Worm (Caenorhabditis elegans) whole organism, L2 larva: ENCODE results near the gene nac-3.

Experiments used
- F13H6.1 ChIP-seq: sonication (generic microtip); optimal IDR thresholded peaks from 2 replicates; lab custom pipeline; 2016; ENCODE audit warnings: missing genetic modification characterization, missing compliant biosample characterization
- Y55F3AM.14 ChIP-seq: fragments of 200-800 bp; sonication (Bioruptor generic); optimal IDR thresholded peaks from 2 replicates; lab custom pipeline; 2018; ENCODE audit warnings: mild to moderate bottlenecking, missing genetic modification characterization, missing compliant biosample characterization
- alr-1 ChIP-seq: fragments of 150-350 bp; optimal IDR thresholded peaks from 2 replicates; lab custom pipeline; 2014; ENCODE audit warnings: missing biosample characterization, missing genetic modification characterization
- aly-2 ChIP-seq: fragments of 150-350 bp; optimal IDR thresholded peaks from 2 replicates; lab custom pipeline; 2014; ENCODE audit warnings: missing biosample characterization, missing genetic modification characterization
- blmp-1 ChIP-seq: sonication (generic microtip); optimal IDR thresholded peaks from 2 replicates; lab custom pipeline; 2017; ENCODE audit warnings: missing genetic modification characterization, mild to moderate bottlenecking, missing compliant biosample characterization, antibody characterized with exemption, moderate library complexity; ENCODE audit not compliant: insufficient read depth
- crh-2 ChIP-seq: sonication (generic microtip); optimal IDR thresholded peaks from 2 replicates; lab custom pipeline; 2017; ENCODE audit warnings: missing biosample characterization, missing genetic modification characterization
- dmd-4 ChIP-seq: sonication (generic microtip); optimal IDR thresholded peaks from 2 replicates; lab custom pipeline; 2017; ENCODE audit warnings: missing biosample characterization, missing genetic modification characterization
- egl-27 ChIP-seq: sonication (generic microtip); optimal IDR thresholded peaks from 3 replicates; lab custom pipeline; 2017; ENCODE audit warnings: missing biosample characterization, missing genetic modification reagents, missing genetic modification characterization
- elt-1 ChIP-seq: fragments of 150-350 bp; optimal IDR thresholded peaks from 2 replicates; lab custom pipeline; 2014; ENCODE audit warnings: missing biosample characterization, missing genetic modification characterization
- elt-3 ChIP-seq: sonication (generic microtip); optimal IDR thresholded peaks from 2 replicates; lab custom pipeline; 2017; ENCODE audit warnings: missing biosample characterization, missing genetic modification characterization
- fos-1 ChIP-seq: fragments of 150-350 bp; optimal IDR thresholded peaks from 2 replicates; lab custom pipeline; 2014; ENCODE audit warnings: missing biosample characterization, missing genetic modification characterization
- lin-11 ChIP-seq: fragments of 150-350 bp; sonication (generic microtip); optimal IDR thresholded peaks from 2 replicates; lab custom pipeline; 2014; ENCODE audit warnings: missing biosample characterization, missing genetic modification characterization, inconsistent platforms, mixed read lengths
- lsy-2 ChIP-seq, 2 experiments: fragments of 150-350 bp in 1 of 2; sonication (generic microtip) in 1 of 2; optimal IDR thresholded peaks; 2 replicates each; lab custom pipeline; 2014 to 2017; ENCODE audit warnings: missing biosample characterization in 2 of 2, missing genetic modification characterization in 2 of 2
- mab-5 ChIP-seq: fragments of 150-350 bp; optimal IDR thresholded peaks from 2 replicates; lab custom pipeline; 2014; ENCODE audit warnings: missing biosample characterization, missing genetic modification characterization
- mbf-1 ChIP-seq: sonication (generic microtip); optimal IDR thresholded peaks from 2 replicates; lab custom pipeline; 2017; ENCODE audit warnings: missing biosample characterization, missing genetic modification characterization
- mdl-1 ChIP-seq, 2 experiments: fragments of 150-350 bp in 1 of 2; sonication (generic microtip) in 1 of 2; optimal IDR thresholded peaks; 2 replicates each; lab custom pipeline; 2017; ENCODE audit warnings: missing biosample characterization in 2 of 2, missing genetic modification characterization in 2 of 2
- nhr-10 ChIP-seq: sonication (generic microtip); optimal IDR thresholded peaks from 2 replicates; lab custom pipeline; 2017; ENCODE audit warnings: missing biosample characterization, missing genetic modification characterization
- nhr-11 ChIP-seq: fragments of 150-350 bp; optimal IDR thresholded peaks from 2 replicates; lab custom pipeline; 2014; ENCODE audit warnings: missing biosample characterization, missing genetic modification characterization
- nhr-129 ChIP-seq: fragments of 150-350 bp; optimal IDR thresholded peaks from 2 replicates; lab custom pipeline; 2014; ENCODE audit warnings: missing biosample characterization, missing genetic modification characterization
- nhr-21 ChIP-seq: fragments of 150-350 bp; optimal IDR thresholded peaks from 2 replicates; lab custom pipeline; 2014; ENCODE audit warnings: missing biosample characterization, missing genetic modification characterization
- nhr-23 ChIP-seq: fragments of 150-350 bp; optimal IDR thresholded peaks from 2 replicates; lab custom pipeline; 2014; ENCODE audit warnings: missing biosample characterization, missing genetic modification reagents, missing genetic modification characterization
- nhr-25 ChIP-seq: fragments of 150-350 bp; sonication (generic microtip); optimal IDR thresholded peaks from 3 replicates; lab custom pipeline; 2014; ENCODE audit warnings: missing biosample characterization, missing genetic modification characterization
- nhr-6 ChIP-seq: fragments of 150-350 bp; optimal IDR thresholded peaks from 2 replicates; lab custom pipeline; 2014; ENCODE audit warnings: missing biosample characterization, missing genetic modification characterization
- nhr-77 ChIP-seq: fragments of 150-350 bp; optimal IDR thresholded peaks from 2 replicates; lab custom pipeline; 2014; ENCODE audit warnings: missing biosample characterization, missing genetic modification characterization
- peb-1 ChIP-seq: fragments of 150-350 bp; optimal IDR thresholded peaks from 2 replicates; lab custom pipeline; 2014; ENCODE audit warnings: missing biosample characterization, missing genetic modification characterization
- sem-4 ChIP-seq: fragments of 150-350 bp; optimal IDR thresholded peaks from 2 replicates; lab custom pipeline; 2014; ENCODE audit warnings: missing biosample characterization, missing genetic modification reagents, missing genetic modification characterization
- skn-1 ChIP-seq: sonication (generic microtip); optimal IDR thresholded peaks from 2 replicates; lab custom pipeline; 2017; ENCODE audit warnings: missing biosample characterization, missing genetic modification characterization
- sma-3 ChIP-seq: sonication (generic microtip); optimal IDR thresholded peaks from 2 replicates; lab custom pipeline; 2016; ENCODE audit warnings: missing genetic modification reagents, missing genetic modification characterization, missing compliant biosample characterization
- sma-9 ChIP-seq, 2 experiments: fragments of 150-350 bp in 1 of 2; sonication (generic microtip) in 1 of 2; optimal IDR thresholded peaks; 2 replicates each; lab custom pipeline; 2014 to 2016; ENCODE audit warnings: missing genetic modification characterization in 2 of 2, mild to moderate bottlenecking in 1 of 2, missing biosample characterization in 1 of 2, missing compliant biosample characterization in 1 of 2, missing genetic modification reagents in 1 of 2, moderate library complexity in 1 of 2
- snpc-4 ChIP-seq: fragments of 150-350 bp; optimal IDR thresholded peaks from 2 replicates; lab custom pipeline; 2014; ENCODE audit warnings: missing biosample characterization, missing genetic modification characterization
- unc-39 ChIP-seq: fragments of 150-350 bp; optimal IDR thresholded peaks from 2 replicates; lab custom pipeline; 2014; ENCODE audit warnings: missing biosample characterization, missing genetic modification characterization
- zag-1 ChIP-seq: fragments of 150-350 bp; optimal IDR thresholded peaks from 2 replicates; lab custom pipeline; 2014; ENCODE audit warnings: missing biosample characterization, missing genetic modification characterization
- ztf-1 ChIP-seq: fragments of 200-800 bp; sonication (Bioruptor generic); conservative IDR thresholded peaks from 2 replicates; pipeline ENCODE4 v1.3.6; 2022; ENCODE audit warnings: missing genetic modification characterization, missing compliant biosample characterization
- ztf-11 ChIP-seq: sonication (generic microtip); optimal IDR thresholded peaks from 2 replicates; lab custom pipeline; 2017; ENCODE audit warnings: missing biosample characterization, missing genetic modification characterization

nac-3 gene

DNA sequence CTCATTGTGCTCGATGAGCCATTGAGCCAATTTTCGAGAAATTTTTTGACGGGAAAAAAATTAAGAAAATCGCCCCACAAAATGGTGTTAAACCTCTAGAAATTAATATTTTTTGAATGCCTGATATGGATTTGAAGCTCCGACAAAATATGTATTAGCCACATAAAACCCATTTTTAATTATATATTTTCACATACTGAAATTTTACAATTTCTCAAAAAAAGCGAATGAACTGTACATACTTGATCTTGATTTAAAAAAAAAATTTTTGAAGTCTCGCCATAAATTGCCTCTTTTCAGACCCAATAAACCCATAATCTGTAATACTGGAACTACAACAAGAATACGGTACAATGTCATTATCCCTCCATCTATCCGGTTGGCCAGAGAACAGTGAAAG, at the start of gene nac-3:
TSS of gene nac-3 (plus strand) at position 301 of the 400 bp plus-strand sequence.
- TF ChIP-seq lin-11 (tag; lab: Kevin White, UChicago) (no peak), egl-27 (no peak), F13H6.1 (tag; lab: Kevin White, UChicago) (no peak), Y55F3AM.14 (no peak), aly-2 (tag; lab: Kevin White, UChicago) (no peak), zag-1 (tag; lab: Kevin White, UChicago) (no peak), mbf-1 (tag; lab: Kevin White, UChicago) (no peak), mab-5 (tag; lab: Kevin White, UChicago) (no peak), nhr-10 (tag; lab: Kevin White, UChicago) (no peak)

DNA sequence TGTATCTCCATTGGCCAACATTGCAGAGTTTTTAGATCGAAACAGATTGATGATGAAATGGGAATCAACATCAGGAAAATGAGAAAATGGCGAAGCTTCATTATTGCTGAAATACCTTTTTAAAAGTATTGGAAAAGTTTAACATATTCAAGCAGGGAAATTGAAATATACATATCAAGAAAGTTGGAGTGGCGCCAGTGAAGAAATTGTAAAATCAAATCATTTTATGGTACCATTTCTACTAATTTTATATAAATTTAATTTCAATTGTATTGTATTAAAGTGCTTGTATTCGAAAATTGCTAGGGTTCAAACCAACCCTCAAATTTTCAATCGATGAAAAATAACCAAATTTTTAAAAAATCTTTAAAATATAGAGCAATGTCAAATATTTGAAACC, 46.2 kb upstream of the nac-3 start, which contains the start of gene srt-55:
TSS of gene srt-55 (minus strand) at position 101 of the 400 bp plus-strand sequence.
- no peak for TF ChIP-seq nhr-23
- TF ChIP-seq ztf-1 (GFP tag; lab: Robert Waterston, UW): no peak
- TF ChIP-seq sma-9 (GFP tag; optimal IDR thresholded peaks at IDR 0.05; lab: Kevin White, UChicago): no peak
- no peak for TF ChIP-seq sma-9 (tag; optimal IDR thresholded peaks at IDR 0.05; lab: Kevin White, UChicago)
- no peak for TF ChIP-seq zag-1 (tag; lab: Kevin White, UChicago)
- no peak for TF ChIP-seq nhr-77 (tag; lab: Kevin White, UChicago)
- no peak for TF ChIP-seq alr-1
- TF ChIP-seq unc-39 (tag; lab: Kevin White, UChicago): no peak
- no peak for TF ChIP-seq nhr-129 (tag; lab: Kevin White, UChicago)
- no peak for TF ChIP-seq lsy-2 (tag; optimal IDR thresholded peaks at IDR 0.05; lab: Kevin White, UChicago)
- no peak for TF ChIP-seq crh-2 (tag; lab: Kevin White, UChicago)
- TF ChIP-seq ztf-11: no peak
- TF ChIP-seq Y55F3AM.14: no peak
- TF ChIP-seq elt-3 (tag; lab: Kevin White, UChicago): no peak
- no peak for TF ChIP-seq fos-1 (tag; lab: Kevin White, UChicago)
- no peak for TF ChIP-seq dmd-4
- TF ChIP-seq snpc-4 (tag; lab: Kevin White, UChicago): no peak
- no peak for TF ChIP-seq nhr-11 (tag; lab: Kevin White, UChicago)
- TF ChIP-seq elt-1 (tag; lab: Kevin White, UChicago): no peak

DNA sequence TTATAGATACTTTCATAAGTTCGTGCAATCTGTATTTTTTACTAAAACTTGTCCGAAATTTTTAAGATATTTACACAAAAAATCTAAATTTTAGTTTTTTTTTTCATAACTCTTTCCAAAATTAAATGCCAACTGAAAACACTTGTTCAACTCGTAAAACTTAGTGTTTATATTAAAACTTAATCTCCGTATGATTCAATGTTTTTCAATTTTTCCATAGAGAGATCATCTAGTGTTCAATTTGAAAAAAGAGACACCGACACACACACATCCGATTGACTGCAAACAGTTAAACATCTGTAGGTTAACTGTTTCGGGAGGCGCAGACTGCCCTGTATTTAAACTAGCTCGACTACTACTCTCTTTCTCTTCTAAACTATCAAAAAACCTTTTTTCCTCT, 43.6 kb upstream of the nac-3 start, which contains the start of gene T16H12.9:
TSS of gene T16H12.9 (plus strand) at position 301 of the 400 bp plus-strand sequence.
- no peak for TF ChIP-seq aly-2 (tag; lab: Kevin White, UChicago)
- TF ChIP-seq nhr-129 (tag; lab: Kevin White, UChicago): no peak
- TF ChIP-seq elt-3 (tag; lab: Kevin White, UChicago): no peak
- no peak for TF ChIP-seq nhr-6 (tag; lab: Kevin White, UChicago)
- no peak for TF ChIP-seq sma-3 (GFP tag; lab: Kevin White, UChicago)
- TF ChIP-seq mdl-1 (tag; optimal IDR thresholded peaks at IDR 0.05; lab: Kevin White, UChicago): no peak
- no peak for TF ChIP-seq nhr-10 (tag; lab: Kevin White, UChicago)
- TF ChIP-seq unc-39 (tag; lab: Kevin White, UChicago): no peak
- no peak for TF ChIP-seq skn-1 (tag; lab: Kevin White, UChicago)
- no peak for TF ChIP-seq nhr-77 (tag; lab: Kevin White, UChicago)
- no peak for TF ChIP-seq mbf-1 (tag; lab: Kevin White, UChicago)
- TF ChIP-seq alr-1: no peak
- no peak for TF ChIP-seq nhr-11 (tag; lab: Kevin White, UChicago)
- no peak for TF ChIP-seq nhr-25 (tag; lab: Kevin White, UChicago)
- TF ChIP-seq, all 48 proteins: peak for 0

DNA sequence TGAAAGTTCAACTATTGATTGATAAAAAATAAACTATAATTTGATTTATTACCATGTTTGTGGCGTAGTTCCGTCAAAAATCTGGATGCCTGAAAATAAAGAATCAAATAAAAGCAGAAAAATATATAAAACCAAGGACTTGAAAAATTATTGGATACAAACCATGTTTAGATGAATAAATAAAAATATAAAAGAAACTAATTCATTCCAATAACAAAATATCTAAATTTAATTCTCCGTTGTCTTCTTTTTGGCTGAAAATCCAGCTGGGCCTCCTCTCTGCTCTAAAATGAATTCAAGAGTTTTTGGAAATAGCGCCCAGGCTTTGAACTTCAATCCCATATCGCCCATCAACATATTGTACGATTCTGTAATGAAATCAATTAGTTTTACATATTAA, 39.6 kb upstream of the nac-3 start, which contains the start of gene vps-29:
TSS of gene vps-29 (minus strand) at position 101 of the 400 bp plus-strand sequence.
- TF ChIP-seq nhr-25 (tag; lab: Kevin White, UChicago): no peak
- TF ChIP-seq dmd-4: no peak
- no peak for TF ChIP-seq Y55F3AM.14
- no peak for TF ChIP-seq mab-5 (tag; lab: Kevin White, UChicago)
- TF ChIP-seq elt-1 (tag; lab: Kevin White, UChicago): no peak
- TF ChIP-seq blmp-1 (tag; lab: Kevin White, UChicago): no peak
- TF ChIP-seq aly-2 (tag; lab: Kevin White, UChicago): no peak
- no peak for TF ChIP-seq sem-4 (tag; lab: Kevin White, UChicago)
- TF ChIP-seq peb-1: no peak
- TF ChIP-seq nhr-21 (tag; lab: Kevin White, UChicago): no peak
